Fruit fly (Drosophila melanogaster) whole organism, prepupa: ENCODE data around the gene CG2865.

Experiments
- Blimp-1 ChIP-seq: fragments of 200-800 bp; sonication (Bioruptor generic); optimal IDR thresholded peaks from 3 replicates; lab custom pipeline; 2017; ENCODE audit warnings: missing biosample characterization, missing genetic modification characterization, mild to moderate bottlenecking, moderate library complexity, missing genetic modification reagents
- CG10631 ChIP-seq: fragments of 200-800 bp; sonication (Bioruptor generic); optimal IDR thresholded peaks from 2 replicates; lab custom pipeline; 2016; ENCODE audit warnings: missing biosample characterization, missing genetic modification characterization
- CG11294 ChIP-seq: fragments of 200-800 bp; sonication (Bioruptor generic); IDR thresholded peaks from 2 replicates; pipeline ENCODE4 v1.3.6; 2022; ENCODE audit warnings: missing biosample characterization, missing genetic modification characterization
- CG11762 ChIP-seq: fragments of 200-800 bp; sonication (Bioruptor generic); optimal IDR thresholded peaks from 3 replicates; lab custom pipeline; 2016; ENCODE audit warnings: missing biosample characterization, missing genetic modification characterization; ENCODE audit not compliant: insufficient read depth
- CG11902 ChIP-seq: fragments of 200-800 bp; sonication (Bioruptor generic); optimal IDR thresholded peaks from 3 replicates; lab custom pipeline; 2016; ENCODE audit warnings: missing biosample characterization, missing genetic modification characterization
- CG15336 ChIP-seq: fragments of 200-800 bp; sonication (Bioruptor generic); IDR thresholded peaks from 2 replicates; pipeline ENCODE4 v1.3.6; 2022; ENCODE audit warnings: missing biosample characterization, missing genetic modification characterization
- CG1621 ChIP-seq: fragments of 200-800 bp; sonication (Bioruptor generic); optimal IDR thresholded peaks from 3 replicates; lab custom pipeline; 2018; ENCODE audit warnings: missing biosample characterization, mild to moderate bottlenecking, missing genetic modification characterization
- CG31627 ChIP-seq: fragments of 200-800 bp; sonication (Bioruptor generic); optimal IDR thresholded peaks from 3 replicates; lab custom pipeline; 2016; ENCODE audit warnings: missing biosample characterization, missing genetic modification characterization
- CG32006 ChIP-seq: fragments of 200-800 bp; sonication (Bioruptor generic); optimal IDR thresholded peaks from 3 replicates; lab custom pipeline; 2017; ENCODE audit warnings: missing biosample characterization, mild to moderate bottlenecking, missing genetic modification characterization
- CG34406 ChIP-seq: fragments of 200-800 bp; sonication (Bioruptor generic); optimal IDR thresholded peaks from 3 replicates; lab custom pipeline; 2016; ENCODE audit warnings: missing biosample characterization, missing genetic modification characterization
- CG3919 ChIP-seq: fragments of 200-800 bp; sonication (Bioruptor generic); optimal IDR thresholded peaks from 3 replicates; lab custom pipeline; 2016; ENCODE audit warnings: missing biosample characterization, missing genetic modification characterization
- CG4318 ChIP-seq: fragments of 200-800 bp; sonication (Bioruptor generic); optimal IDR thresholded peaks from 3 replicates; lab custom pipeline; 2017; ENCODE audit warnings: missing biosample characterization, mild to moderate bottlenecking, missing genetic modification characterization
- CG6276 ChIP-seq: fragments of 200-800 bp; sonication (Bioruptor generic); optimal IDR thresholded peaks from 2 replicates; lab custom pipeline; 2017; ENCODE audit warnings: missing biosample characterization, mild to moderate bottlenecking, missing genetic modification characterization
- CG6792 ChIP-seq: fragments of 200-800 bp; sonication (Bioruptor generic); optimal IDR thresholded peaks from 3 replicates; lab custom pipeline; 2016; ENCODE audit warnings: missing biosample characterization, missing genetic modification characterization
- CG8119 ChIP-seq: fragments of 200-800 bp; sonication (Bioruptor generic); IDR thresholded peaks from 3 replicates; pipeline ENCODE4 v1.3.6; 2022; ENCODE audit warnings: missing biosample characterization, missing genetic modification characterization
- CG8632 ChIP-seq: fragments of 200-800 bp; sonication (Bioruptor generic); optimal IDR thresholded peaks from 3 replicates; lab custom pipeline; 2016; ENCODE audit warnings: missing biosample characterization, missing genetic modification characterization
- CG9139 ChIP-seq: fragments of 200-800 bp; sonication (Bioruptor generic); optimal IDR thresholded peaks from 3 replicates; lab custom pipeline; 2017; ENCODE audit warnings: missing biosample characterization, mild to moderate bottlenecking, missing genetic modification characterization
- Eip78C ChIP-seq: fragments of 200-800 bp; sonication (Bioruptor generic); peaks from one replicate; lab custom pipeline; 2016; ENCODE audit warnings: missing biosample characterization, missing genetic modification characterization
- Eip93F ChIP-seq: fragments of 200-800 bp; sonication (Bioruptor generic); optimal IDR thresholded peaks from 2 replicates; lab custom pipeline; 2016; ENCODE audit warnings: missing biosample characterization, mild to moderate bottlenecking, missing genetic modification characterization
- Ets96B ChIP-seq: fragments of 200-800 bp; optimal IDR thresholded peaks from 2 replicates; lab custom pipeline; 2019; ENCODE audit warnings: missing biosample characterization, mild to moderate bottlenecking, missing genetic modification characterization, moderate library complexity
- Hr38 ChIP-seq: sonication (Bioruptor generic); optimal IDR thresholded peaks from 2 replicates; lab custom pipeline; 2016; ENCODE audit warnings: missing biosample characterization, missing genetic modification characterization
- Lpt ChIP-seq: fragments of 200-800 bp; sonication (Bioruptor generic); optimal IDR thresholded peaks from 3 replicates; lab custom pipeline; 2016; ENCODE audit warnings: missing biosample characterization, missing genetic modification characterization
- Met ChIP-seq: fragments of 200-800 bp; sonication (Bioruptor generic); optimal IDR thresholded peaks from 3 replicates; lab custom pipeline; 2016; ENCODE audit warnings: missing biosample characterization, missing genetic modification characterization
- OdsH ChIP-seq: fragments of 200-800 bp; sonication (Bioruptor generic); optimal IDR thresholded peaks from 3 replicates; lab custom pipeline; 2016; ENCODE audit warnings: missing biosample characterization, missing genetic modification characterization
- Smox ChIP-seq: fragments of 200-800 bp; sonication (Bioruptor generic); optimal IDR thresholded peaks from 3 replicates; lab custom pipeline; 2016; ENCODE audit warnings: missing biosample characterization, missing genetic modification characterization
- Sox14 ChIP-seq: fragments of 200-800 bp; sonication (Bioruptor generic); optimal IDR thresholded peaks from 3 replicates; lab custom pipeline; 2016; ENCODE audit warnings: missing biosample characterization, missing genetic modification characterization
- Sox15 ChIP-seq: fragments of 200-800 bp; sonication (Bioruptor generic); optimal IDR thresholded peaks from 3 replicates; lab custom pipeline; 2016; ENCODE audit warnings: missing biosample characterization, missing genetic modification characterization
- achi ChIP-seq: fragments of 200-800 bp; sonication (Bioruptor generic); optimal IDR thresholded peaks from 3 replicates; lab custom pipeline; 2016; ENCODE audit warnings: missing biosample characterization, missing genetic modification characterization
- acj6 ChIP-seq: fragments of 200-800 bp; sonication (Bioruptor generic); optimal IDR thresholded peaks from 3 replicates; lab custom pipeline; 2016; ENCODE audit warnings: missing biosample characterization, missing genetic modification characterization
- dac ChIP-seq: fragments of 200-800 bp; sonication (Bioruptor generic); optimal IDR thresholded peaks from 2 replicates; lab custom pipeline; 2017; ENCODE audit warnings: missing biosample characterization, mild to moderate bottlenecking, missing genetic modification characterization
- dsx ChIP-seq: fragments of 200-800 bp; optimal IDR thresholded peaks from 3 replicates; lab custom pipeline; 2019; ENCODE audit warnings: missing biosample characterization, mild to moderate bottlenecking, missing genetic modification characterization, moderate library complexity; ENCODE audit not compliant: poor library complexity, severe bottlenecking
- esn ChIP-seq: fragments of 200-800 bp; sonication (Bioruptor generic); optimal IDR thresholded peaks from 2 replicates; lab custom pipeline; 2016; ENCODE audit warnings: missing biosample characterization, mild to moderate bottlenecking, missing genetic modification characterization, moderate library complexity
- fkh ChIP-seq: fragments of 200-800 bp; sonication (Bioruptor generic); optimal IDR thresholded peaks from 3 replicates; lab custom pipeline; 2017; ENCODE audit warnings: missing biosample characterization, mild to moderate bottlenecking, missing genetic modification characterization, moderate library complexity
- lz ChIP-seq: fragments of 200-800 bp; sonication (Bioruptor generic); optimal IDR thresholded peaks from 3 replicates; lab custom pipeline; 2016; ENCODE audit warnings: missing biosample characterization, missing genetic modification characterization
- net ChIP-seq: fragments of 200-800 bp; sonication (Bioruptor generic); optimal IDR thresholded peaks from 3 replicates; lab custom pipeline; 2016; ENCODE audit warnings: missing biosample characterization, missing genetic modification characterization
- pdm3 ChIP-seq: fragments of 200-800 bp; sonication (Bioruptor generic); optimal IDR thresholded peaks from 3 replicates; lab custom pipeline; 2016; ENCODE audit warnings: missing biosample characterization, missing genetic modification characterization
- salr ChIP-seq, 2 experiments: fragments of 200-800 bp; sonication (Bioruptor generic); optimal IDR thresholded peaks; 3 replicates each; lab custom pipeline; 2016 to 2018; ENCODE audit warnings: missing biosample characterization in 2 of 2, missing genetic modification characterization in 2 of 2, mild to moderate bottlenecking in 1 of 2
- ss ChIP-seq, 2 experiments: fragments of 200-800 bp; sonication (Bioruptor generic); optimal IDR thresholded peaks; 2 replicates in 1 of 2; 3 replicates in 1 of 2; lab custom pipeline; 2017 to 2018; ENCODE audit warnings: mild to moderate bottlenecking in 2 of 2, missing biosample characterization in 2 of 2, missing genetic modification characterization in 2 of 2, moderate library complexity in 1 of 2
- svp ChIP-seq: fragments of 200-800 bp; sonication (Bioruptor generic); peaks from one replicate; lab custom pipeline; 2016; ENCODE audit warnings: missing biosample characterization, missing genetic modification characterization
- vri ChIP-seq: fragments of 200-800 bp; sonication (Bioruptor generic); optimal IDR thresholded peaks from 3 replicates; lab custom pipeline; 2016; ENCODE audit warnings: missing biosample characterization, mild to moderate bottlenecking, missing genetic modification characterization

CG2865 gene

dm6 chrX:2321900-2322555 is 28.8 kb upstream of the CG2865 start (continued):
- peak; percentile 77 for TF ChIP-seq net (GFP tag; lab: Kevin White, UChicago)
- peak; percentile 88 for TF ChIP-seq Eip93F (GFP tag; lab: Kevin White, UChicago)
- peak; percentile 97 for TF ChIP-seq Eip78C (GFP tag; lab: Kevin White, UChicago)
- peak; percentile 88 for TF ChIP-seq OdsH (GFP tag; lab: Kevin White, UChicago)
- peak; percentile 83 for TF ChIP-seq achi (GFP tag; lab: Kevin White, UChicago)
- peak; percentile 85 for TF ChIP-seq Blimp-1 (GFP tag; lab: Kevin White, UChicago)
- TF ChIP-seq Sox14, result peak; percentile 94
- peak; percentile 85 for TF ChIP-seq CG34406 (GFP tag; lab: Kevin White, UChicago)
- peak; percentile 98 for TF ChIP-seq lz (GFP tag; lab: Kevin White, UChicago)
- no peak for TF ChIP-seq dac (GFP tag; lab: Kevin White, UChicago)
- peak; percentile 92 for TF ChIP-seq CG1621
- peak; percentile 93 for TF ChIP-seq CG11902 (GFP tag; lab: Kevin White, UChicago)
- peak; percentile 69 for TF ChIP-seq CG11762 (GFP tag; lab: Kevin White, UChicago)
- TF ChIP-seq Met, result peak; percentile 96
- peak; percentile 87 for TF ChIP-seq Ets96B
- TF ChIP-seq CG32006 (GFP tag; lab: Kevin White, UChicago), result peak; percentile 45
- TF ChIP-seq esn, result peak; percentile 97
- TF ChIP-seq Lpt (GFP tag; lab: Kevin White, UChicago), result peak; percentile 65
- no peak for TF ChIP-seq CG11294 (GFP tag; lab: Robert Waterston, UW)
- peak; percentile 90 to 93 for TF ChIP-seq ss (GFP tag; optimal IDR thresholded peaks at IDR 0.05; lab: Kevin White, UChicago)
- TF ChIP-seq Smox (GFP tag; lab: Kevin White, UChicago), result peak; percentile 96
- peak; percentile 68 for TF ChIP-seq CG15336 (GFP tag; lab: Robert Waterston, UW)
- TF ChIP-seq dsx, result peak; percentile 88
- TF ChIP-seq CG9139 (GFP tag; lab: Kevin White, UChicago), result peak; percentile 76
- no peak for TF ChIP-seq Hr38
- peak; percentile 84 for TF ChIP-seq Sox15 (GFP tag; lab: Kevin White, UChicago)
- TF ChIP-seq CG4318 (GFP tag; lab: Kevin White, UChicago), result no peak
- TF ChIP-seq salr (GFP tag; optimal IDR thresholded peaks at IDR 0.05; lab: Kevin White, UChicago), result peak; percentile 44 to 90
- TF ChIP-seq CG10631, result peak; percentile 91
- peak; percentile 59 for TF ChIP-seq fkh (GFP tag; lab: Kevin White, UChicago)
- TF ChIP-seq CG31627 (GFP tag; lab: Kevin White, UChicago), result peak; percentile 98
- peak; percentile 83 for TF ChIP-seq CG8632 (GFP tag; lab: Kevin White, UChicago)
- peak; percentile 91 for TF ChIP-seq acj6 (GFP tag; lab: Kevin White, UChicago)
- peak; percentile 94 for TF ChIP-seq CG6792 (GFP tag; lab: Kevin White, UChicago)
- peak; percentile 91 for TF ChIP-seq CG3919 (GFP tag; lab: Kevin White, UChicago)
- TF ChIP-seq CG8119, result peak; percentile 59; the same call in 2 of the 3 replicates

dm6 chrX:2320892-2321291 is 27.7 kb upstream of the CG2865 start:
- TF ChIP-seq CG6792 (GFP tag; lab: Kevin White, UChicago) (no peak), svp (GFP tag; lab: Kevin White, UChicago) (peak; percentile 10), pdm3 (no peak), Blimp-1 (GFP tag; lab: Kevin White, UChicago) (no peak), CG6276 (no peak), Ets96B (no peak), vri (GFP tag; lab: Kevin White, UChicago) (no peak)
